Worm (Caenorhabditis elegans) whole organism, L1 larva: ENCODE results near the gene lam-1.

Source experiments
- aly-2 ChIP-seq: fragments of 150-350 bp; optimal IDR thresholded peaks from 2 replicates; lab custom pipeline; 2014; ENCODE audit warnings: missing biosample characterization, missing genetic modification characterization
- ama-1 ChIP-seq: fragments of 150-350 bp; optimal IDR thresholded peaks from 2 replicates; lab custom pipeline; 2014
- ceh-82 ChIP-seq, 3 experiments: fragments of 150-350 bp in 1 of 3; sonication (generic microtip) in 2 of 3; optimal IDR thresholded peaks; 2 replicates each; lab custom pipeline; 2014 to 2017; ENCODE audit warnings: missing biosample characterization in 3 of 3, missing genetic modification characterization in 3 of 3
- ets-5 ChIP-seq: fragments of 200-800 bp; sonication (Bioruptor generic); IDR thresholded peaks from 2 replicates; pipeline ENCODE4 v1.3.6; 2022; ENCODE audit warnings: missing genetic modification characterization, missing compliant biosample characterization
- lir-3 ChIP-seq: sonication (generic microtip); optimal IDR thresholded peaks from 2 replicates; lab custom pipeline; 2016; ENCODE audit warnings: mild to moderate bottlenecking, missing genetic modification characterization, moderate library complexity, missing compliant biosample characterization; ENCODE audit not compliant: poor library complexity
- nhr-11 ChIP-seq: fragments of 150-350 bp; optimal IDR thresholded peaks from 2 replicates; lab custom pipeline; 2014; ENCODE audit warnings: missing biosample characterization, missing genetic modification characterization
- nhr-12 ChIP-seq: sonication (generic microtip); optimal IDR thresholded peaks from 2 replicates; lab custom pipeline; 2017; ENCODE audit warnings: missing biosample characterization, missing genetic modification characterization
- rnt-1 ChIP-seq: sonication (generic microtip); optimal IDR thresholded peaks from 2 replicates; lab custom pipeline; 2016; ENCODE audit warnings: mild to moderate bottlenecking, missing genetic modification characterization, moderate library complexity, missing compliant biosample characterization
- unc-86 ChIP-seq: sonication (generic microtip); optimal IDR thresholded peaks from 2 replicates; lab custom pipeline; 2016; ENCODE audit warnings: missing genetic modification characterization, missing compliant biosample characterization
- ztf-11 ChIP-seq, 2 experiments: sonication (generic microtip); optimal IDR thresholded peaks; 2 replicates each; lab custom pipeline; 2016 to 2017; ENCODE audit warnings: missing genetic modification characterization in 2 of 2, missing biosample characterization in 1 of 2, missing compliant biosample characterization in 1 of 2

DNA sequence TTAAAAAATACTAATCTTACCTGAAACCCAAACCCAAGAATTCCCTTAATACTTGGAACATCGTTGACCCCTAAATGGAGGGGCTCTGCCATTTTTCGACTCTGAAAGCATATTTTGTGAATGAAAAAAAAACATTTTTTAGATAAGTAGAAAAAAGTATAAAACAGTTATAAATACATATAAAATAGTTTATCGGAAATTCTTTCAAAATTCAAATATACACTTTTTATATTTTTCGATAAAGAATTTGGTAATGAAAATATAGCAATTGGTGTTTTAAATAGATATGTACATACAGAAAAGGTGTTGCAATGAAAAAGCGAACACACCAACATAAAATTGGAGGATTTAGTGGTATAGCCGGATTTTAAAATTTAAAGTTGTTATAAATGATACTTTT lies 42.0 kb downstream of the lam-1 start, which contains the start of gene Y59E9AL.4:
- TF ChIP-seq ama-1 (lab: Kevin White, UChicago) = no peak
- TF ChIP-seq unc-86 = no peak
- TF ChIP-seq ets-5 (GFP tag; lab: Robert Waterston, UW) = no peak
- no peak for TF ChIP-seq aly-2
- TF ChIP-seq rnt-1 (tag; lab: Kevin White, UChicago) = no peak
- TF ChIP-seq ztf-11 (tag; optimal IDR thresholded peaks at IDR 0.05; lab: Kevin White, UChicago) = no peak
- TF ChIP-seq ceh-82 (tag; optimal IDR thresholded peaks at IDR 0.05; lab: Kevin White, UChicago) = no peak
- no peak for TF ChIP-seq nhr-11 (tag; lab: Kevin White, UChicago)
- TF ChIP-seq nhr-12 (tag; lab: Kevin White, UChicago) = no peak
- TF ChIP-seq lir-3 (tag; lab: Kevin White, UChicago) = no peak
